Worm (Caenorhabditis elegans) whole organism, late embryonic: ENCODE measurements around the gene gop-1.

Experiments
- F13H6.1 ChIP-seq: sonication (generic microtip); optimal IDR thresholded peaks from 2 replicates; lab custom pipeline; 2016; ENCODE audit warnings: missing genetic modification characterization, missing compliant biosample characterization
- K02D7.2 ChIP-seq: sonication (generic microtip); optimal IDR thresholded peaks from 2 replicates; lab custom pipeline; 2017; ENCODE audit warnings: mild to moderate bottlenecking, missing genetic modification characterization, missing compliant biosample characterization
- ceh-34 ChIP-seq: sonication (generic microtip); optimal IDR thresholded peaks from 2 replicates; lab custom pipeline; 2016; ENCODE audit warnings: mild to moderate bottlenecking, missing genetic modification characterization, missing compliant biosample characterization
- elt-2 ChIP-seq: sonication (generic microtip); optimal IDR thresholded peaks from 2 replicates; lab custom pipeline; 2016; ENCODE audit warnings: missing genetic modification reagents, missing genetic modification characterization, missing compliant biosample characterization
- gmeb-2 ChIP-seq: sonication (generic microtip); optimal IDR thresholded peaks from 2 replicates; lab custom pipeline; 2016; ENCODE audit warnings: missing genetic modification characterization, inconsistent platforms, missing compliant biosample characterization
- nhr-11 ChIP-seq: fragments of 150-350 bp; optimal IDR thresholded peaks from 2 replicates; lab custom pipeline; 2014; ENCODE audit warnings: missing biosample characterization, missing genetic modification characterization
- sox-4 ChIP-seq: sonication (generic microtip); optimal IDR thresholded peaks from 2 replicates; lab custom pipeline; 2017; ENCODE audit warnings: mild to moderate bottlenecking, missing genetic modification characterization, inconsistent platforms, missing compliant biosample characterization
- ztf-16 ChIP-seq: sonication (generic microtip); optimal IDR thresholded peaks from 2 replicates; lab custom pipeline; 2017; ENCODE audit warnings: missing genetic modification characterization, missing compliant biosample characterization

- TF ChIP-seq sox-4 (tag; lab: Kevin White, UChicago), result no peak
- TF ChIP-seq K02D7.2, result no peak
- TF ChIP-seq elt-2, result no peak
- TF ChIP-seq ztf-16 (tag; lab: Kevin White, UChicago), result no peak
- no peak for TF ChIP-seq gmeb-2 (tag; lab: Kevin White, UChicago)
- TF ChIP-seq ceh-34 (tag; lab: Kevin White, UChicago), result no peak
- TF ChIP-seq nhr-11 (tag; lab: Kevin White, UChicago), result no peak
- TF ChIP-seq F13H6.1, result no peak
Measured at ce11 chrIII:5229511-5230250, 24.6 kb upstream of the gop-1 start.
